Worm (Caenorhabditis elegans): Measurements from ENCODE around the gene hil-2.

ce11 chrIV:6258967-6259366 is 35.1 kb upstream of the hil-2 start:
- no peak for TF ChIP-seq dao-5 (tag; optimal IDR thresholded peaks at IDR 0.05)
- no peak for TF ChIP-seq W03F9.2 (tag; optimal IDR thresholded peaks at IDR 0.05)

Data from whole organism, L4/young adult.